Worm (Caenorhabditis elegans) whole organism, L4/young adult: ENCODE results near the gene nlp-78.

Source experiments
- W03F9.2 ChIP-seq: fragments of 150-350 bp; optimal IDR thresholded peaks from 2 replicates; lab custom pipeline; 2014; ENCODE audit warnings: missing biosample characterization, missing genetic modification characterization
- dao-5 ChIP-seq: sonication (generic microtip); optimal IDR thresholded peaks from 2 replicates; lab custom pipeline; 2016; ENCODE audit warnings: missing genotype, missing genetic modification characterization, moderate library complexity, missing compliant biosample characterization
- him-1 ChIP-seq: sonication (generic microtip); optimal IDR thresholded peaks from 2 replicates; lab custom pipeline; 2016; ENCODE audit warnings: missing genotype, missing genetic modification reagents, missing genetic modification characterization, missing compliant biosample characterization

DNA sequence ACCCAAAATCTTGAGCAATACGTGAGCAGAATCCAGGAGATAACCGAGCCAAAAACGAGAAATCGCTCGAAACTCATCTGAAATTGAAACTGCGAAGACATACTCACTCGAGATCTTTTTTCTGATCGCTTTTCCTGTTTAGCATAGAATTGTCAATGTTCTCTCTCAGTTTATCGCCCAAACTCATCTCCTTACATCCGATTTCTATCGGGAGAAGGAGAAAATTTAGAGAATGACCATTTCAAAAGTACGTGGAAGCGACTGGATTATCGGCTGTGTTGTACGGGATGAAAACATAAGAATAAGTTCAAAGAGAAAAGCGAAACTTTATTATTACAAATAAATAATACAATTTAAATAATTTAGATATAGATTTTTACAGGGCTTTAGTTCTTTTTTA is 36.9 kb downstream of the nlp-78 start, which contains the start of gene T23G7.2:
- TF ChIP-seq dao-5 (tag; lab: Kevin White, UChicago) (no peak), him-1 (tag; lab: Kevin White, UChicago) (no peak), W03F9.2 (tag; lab: Kevin White, UChicago) (no peak)
